Fruit fly (Drosophila melanogaster): ENCODE results near the gene CG11403.

CG11403 gene

DNA sequence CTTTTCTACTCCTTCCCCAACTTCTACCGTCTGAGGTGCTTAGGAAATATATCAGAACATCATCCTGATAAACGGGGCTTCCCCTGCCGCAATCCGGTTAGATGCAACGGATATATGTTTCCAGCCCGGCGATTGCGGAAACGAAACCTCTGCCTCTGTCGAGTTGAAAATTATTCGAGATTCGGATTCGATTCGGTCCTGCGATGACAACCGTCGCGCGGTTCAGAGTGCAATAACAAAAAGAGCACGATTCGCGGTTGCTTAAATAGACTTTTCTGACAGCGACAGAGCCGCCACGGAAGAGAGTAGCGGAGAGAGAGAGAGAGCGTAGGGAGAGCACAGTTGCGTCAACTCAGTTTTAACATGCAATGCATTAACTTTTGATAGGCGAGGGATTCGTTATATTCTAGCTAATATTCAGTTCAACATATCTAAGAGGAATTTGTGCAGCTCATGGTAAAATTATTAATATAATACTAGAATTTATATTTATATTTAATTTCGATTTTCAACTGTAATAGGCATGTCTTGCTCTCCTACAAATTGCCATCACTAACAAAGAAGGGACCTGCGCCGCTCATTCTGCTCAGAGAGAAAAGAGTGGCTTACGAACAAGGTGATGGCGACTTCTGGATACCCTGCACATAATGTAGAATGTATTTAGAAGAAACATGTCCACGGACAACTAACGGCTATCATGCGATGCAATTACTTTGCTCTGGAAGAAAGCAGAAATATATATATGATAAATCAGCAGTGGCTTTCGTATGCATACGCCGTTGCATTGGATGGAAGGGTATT is 4.7 kb downstream of the CG11403 start (continued):
- no peak for TF ChIP-seq CG7963 (GFP tag; IDR thresholded peaks at IDR 0.05; ENCODE audit: partially characterized antibody)
- no peak for TF ChIP-seq CG12236 (GFP tag; optimal IDR thresholded peaks at IDR 0.05)
- peak; percentile 31 for TF ChIP-seq CG3065 (GFP tag; optimal IDR thresholded peaks at IDR 0.05)
- peak; percentile 43 for TF ChIP-seq CG12942 (GFP tag; optimal IDR thresholded peaks at IDR 0.05)
- TF ChIP-seq Nf-YA (GFP tag; IDR thresholded peaks at IDR 0.05): peak; percentile 73
- TF ChIP-seq cas (GFP tag; IDR thresholded peaks at IDR 0.05): 0 out of 2 replicates have a peak, but pooled peaks have one; percentile 39
- no peak for TF ChIP-seq Kr (GFP tag; optimal IDR thresholded peaks at IDR 0.05)
- TF ChIP-seq sd (tag; optimal IDR thresholded peaks at IDR 0.05): peak; percentile 10
- no peak for TF ChIP-seq kah (GFP tag; optimal IDR thresholded peaks at IDR 0.05)
- no peak for TF ChIP-seq CG2116 (GFP tag; optimal IDR thresholded peaks at IDR 0.05)
- peak; percentile 76 for TF ChIP-seq CG11247 (GFP tag; IDR thresholded peaks at IDR 0.05)
- peak; percentile 82 for TF ChIP-seq ase (GFP tag; IDR thresholded peaks at IDR 0.05)
- TF ChIP-seq CG4282 (GFP tag; optimal IDR thresholded peaks at IDR 0.05): no peak
- peak; percentile 56 for TF ChIP-seq btn (GFP tag; optimal IDR thresholded peaks at IDR 0.05)
- TF ChIP-seq ato (GFP tag; IDR thresholded peaks at IDR 0.05; ENCODE audit: partially characterized antibody): no peak
- TF ChIP-seq CG6813 (GFP tag; optimal IDR thresholded peaks at IDR 0.05): peak; percentile 67
- TF ChIP-seq Poxn (GFP tag; IDR thresholded peaks at IDR 0.05): no peak
- TF ChIP-seq CG12659 (GFP tag; optimal IDR thresholded peaks at IDR 0.05): peak; percentile 72
- TF ChIP-seq Mes4 (GFP tag; optimal IDR thresholded peaks at IDR 0.05): peak; percentile 66
- peak; percentile 47 for TF ChIP-seq MTF-1 (GFP tag; optimal IDR thresholded peaks at IDR 0.05; ENCODE audit: borderline replicate concordance)
- no peak for TF ChIP-seq p53 (GFP tag; optimal IDR thresholded peaks at IDR 0.05)
- TF ChIP-seq CG12155 (GFP tag; optimal IDR thresholded peaks at IDR 0.05): peak; percentile 50
- TF ChIP-seq grau (tag; optimal IDR thresholded peaks at IDR 0.05): peak; percentile 84
- peak; percentile 72 for TF ChIP-seq caup (GFP tag; optimal IDR thresholded peaks at IDR 0.05; ENCODE audit: severe bottlenecking)
- TF ChIP-seq B-H2 (GFP tag; optimal IDR thresholded peaks at IDR 0.05): peak; percentile 63
- peak; percentile 53 for TF ChIP-seq fu2 (GFP tag; optimal IDR thresholded peaks at IDR 0.05)
- no peak for TF ChIP-seq kay (GFP tag; optimal IDR thresholded peaks at IDR 0.05)
- TF ChIP-seq twi (tag; optimal IDR thresholded peaks at IDR 0.05): peak; percentile 64
- peak; percentile 63 for TF ChIP-seq eyg (GFP tag; optimal IDR thresholded peaks at IDR 0.05)
- TF ChIP-seq CG18599 (GFP tag; optimal IDR thresholded peaks at IDR 0.05): peak; percentile 85
- TF ChIP-seq CG30403 (GFP tag; optimal IDR thresholded peaks at IDR 0.05): peak; percentile 65
- TF ChIP-seq Taf1 (GFP tag; IDR thresholded peaks at IDR 0.05): peak; percentile 62; the same call in 1 of the 2 replicates
- TF ChIP-seq CG8478 (optimal IDR thresholded peaks at IDR 0.05): no peak
- peak; percentile 62 for TF ChIP-seq CG3847 (GFP tag; IDR thresholded peaks at IDR 0.05)
- peak; percentile 75 for TF ChIP-seq esg (GFP tag; conservative IDR thresholded peaks at IDR 0.05)
- peak; percentile 75 for TF ChIP-seq Dad (GFP tag; optimal IDR thresholded peaks at IDR 0.05)
- peak; percentile 64 for TF ChIP-seq CG12744 (GFP tag; optimal IDR thresholded peaks at IDR 0.05)
- TF ChIP-seq HLH54F (GFP tag; optimal IDR thresholded peaks at IDR 0.05): peak; percentile 82
- TF ChIP-seq jing (GFP tag; optimal IDR thresholded peaks at IDR 0.05): peak; percentile 69
- TF ChIP-seq sisA (GFP tag; IDR thresholded peaks at IDR 0.05): peak; percentile 81
- peak; percentile 65 for TF ChIP-seq zfh2 (GFP tag; optimal IDR thresholded peaks at IDR 0.05)
- peak; percentile 69 for TF ChIP-seq CHES-1-like (GFP tag; optimal IDR thresholded peaks at IDR 0.05)
- 0 out of 2 replicates have a peak, but pooled peaks have one; percentile 48 for TF ChIP-seq CG10321 (GFP tag; IDR thresholded peaks at IDR 0.05)
- TF ChIP-seq CG12219 (GFP tag; optimal IDR thresholded peaks at IDR 0.05): peak; percentile 77
- TF ChIP-seq vnd (GFP tag; IDR thresholded peaks at IDR 0.05; ENCODE audit: partially characterized antibody): no peak
- peak; percentile 69 for TF ChIP-seq pb (GFP tag; optimal IDR thresholded peaks at IDR 0.05)
- 0 out of 3 replicates have a peak, but pooled peaks have one; percentile 61 for TF ChIP-seq CG2199 (GFP tag; IDR thresholded peaks at IDR 0.05)
- peak; percentile 78 for TF ChIP-seq CG13775 (GFP tag; optimal IDR thresholded peaks at IDR 0.05)
- TF ChIP-seq dan (GFP tag; IDR thresholded peaks at IDR 0.05): peak; percentile 35; the same call in 1 of the 2 replicates
- TF ChIP-seq CG13123 (GFP tag; optimal IDR thresholded peaks at IDR 0.05): peak; percentile 22
